Fruit fly (Drosophila melanogaster): ENCODE data around the gene CG3434.

DNA sequence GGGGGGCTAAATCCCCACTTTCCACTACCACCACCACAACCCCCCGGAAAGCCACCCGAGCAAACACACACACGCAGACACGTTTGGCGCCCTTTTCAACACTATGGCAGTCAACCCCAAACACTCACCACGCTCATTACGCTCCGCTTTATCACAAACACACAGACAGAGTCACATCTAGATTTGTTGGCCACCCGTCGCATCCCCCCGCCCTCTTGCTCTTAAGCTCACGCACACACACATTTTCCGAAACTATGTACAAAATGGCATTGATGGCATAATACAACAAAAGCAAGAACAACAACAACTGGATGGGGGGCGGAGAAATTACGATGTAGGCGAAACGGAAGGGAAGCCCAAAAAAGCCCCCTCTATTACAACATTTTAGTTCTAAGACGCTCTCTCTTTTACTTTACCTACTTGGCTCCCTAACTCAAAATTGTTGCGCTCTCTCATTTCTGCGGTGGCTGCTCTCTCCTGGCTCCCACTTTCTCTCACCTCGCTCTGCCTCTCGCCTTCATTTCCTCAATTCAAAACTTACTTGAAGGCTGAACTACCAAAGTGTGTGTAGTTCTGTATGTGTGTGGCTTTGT is 5.1 kb upstream of the CG3434 start:
- no peak for TF ChIP-seq CG32121 (GFP tag; IDR thresholded peaks at IDR 0.05)
- no peak for TF ChIP-seq rn (GFP tag; IDR thresholded peaks at IDR 0.05)
- TF ChIP-seq Pif1A (GFP tag; optimal IDR thresholded peaks at IDR 0.05): no peak
- no peak for TF ChIP-seq EcR (GFP tag; optimal IDR thresholded peaks at IDR 0.05)
- TF ChIP-seq CG14655 (GFP tag; optimal IDR thresholded peaks at IDR 0.05): no peak
- no peak for TF ChIP-seq gl (tag; optimal IDR thresholded peaks at IDR 0.05)
- TF ChIP-seq Snoo (tag; optimal IDR thresholded peaks at IDR 0.05): no peak
- TF ChIP-seq CG8159 (tag; optimal IDR thresholded peaks at IDR 0.05): no peak
- no peak for TF ChIP-seq CG34367 (tag; optimal IDR thresholded peaks at IDR 0.05)
- TF ChIP-seq CG4496 (GFP tag; IDR thresholded peaks at IDR 0.05): no peak

Measured in whole organism, pupa.